Fruit fly (Drosophila melanogaster): ENCODE data around the gene cac.

- TF ChIP-seq Dll (optimal IDR thresholded peaks at IDR 0.05) (no peak), psq (optimal IDR thresholded peaks at IDR 0.05) (no peak)
Measured at dm6 chrX:12032136-12032682, 47.3 kb upstream of the cac start, which contains the start of gene Cyp318a1.

Data from whole organism.